Fruit fly (Drosophila melanogaster): Measurements from ENCODE around the gene CG17271.

Gene CG17271

dm6 chr3R:20828520-20829415 lies 7.1 kb upstream of the CG17271 start:
- TF ChIP-seq Dif (GFP tag; optimal IDR thresholded peaks at IDR 0.05; ENCODE audit: partially characterized antibody), result peak; percentile 58
- TF ChIP-seq sage (GFP tag; optimal IDR thresholded peaks at IDR 0.05), result no peak
- TF ChIP-seq Rel (GFP tag; optimal IDR thresholded peaks at IDR 0.05), result no peak
- TF ChIP-seq Rel (tag; optimal IDR thresholded peaks at IDR 0.05), result peak; percentile 100
- TF ChIP-seq usp (GFP tag; optimal IDR thresholded peaks at IDR 0.05), result no peak
- peak; percentile 11 for TF ChIP-seq Hr83 (GFP tag; optimal IDR thresholded peaks at IDR 0.05; ENCODE audit: poor library complexity, severe bottlenecking)
- TF ChIP-seq h (GFP tag; optimal IDR thresholded peaks at IDR 0.05), result peak; percentile 23
- peak; percentile 51 for TF ChIP-seq br (GFP tag; optimal IDR thresholded peaks at IDR 0.05)
- TF ChIP-seq dl (GFP tag; optimal IDR thresholded peaks at IDR 0.05; ENCODE audit: insufficient read depth in 1 of 2, partially characterized antibody in 2 of 2), result peak in 1 of 2 experiments; percentile 32
- TF ChIP-seq Hnf4 (GFP tag; optimal IDR thresholded peaks at IDR 0.05), result no peak
- no peak for TF ChIP-seq CrebA (GFP tag; optimal IDR thresholded peaks at IDR 0.05; ENCODE audit: borderline replicate concordance)
- TF ChIP-seq CG32264 (GFP tag; optimal IDR thresholded peaks at IDR 0.05), result no peak

- TF ChIP-seq Rel (GFP tag; optimal IDR thresholded peaks at IDR 0.05), result no peak
- peak; percentile 53 for TF ChIP-seq Rel (tag; optimal IDR thresholded peaks at IDR 0.05)
- no peak for TF ChIP-seq Dfd (GFP tag; optimal IDR thresholded peaks at IDR 0.05)
Observed at dm6 chr3R:20826929-20827328, 5.3 kb upstream of the CG17271 start.

dm6 chr3R:20823704-20824454 lies 2.2 kb upstream of the CG17271 start, which contains the start of gene CG17272:
CG17272 (minus strand) TSS chr3R:20824239.
- TF ChIP-seq Abd-B (GFP tag; optimal IDR thresholded peaks at IDR 0.05) (no peak), foxo (GFP tag; optimal IDR thresholded peaks at IDR 0.05) (no peak), fru (GFP tag; optimal IDR thresholded peaks at IDR 0.05) (no peak), sv (GFP tag; optimal IDR thresholded peaks at IDR 0.05) (no peak), Sp1 (GFP tag; optimal IDR thresholded peaks at IDR 0.05) (no peak), Rel (GFP tag; optimal IDR thresholded peaks at IDR 0.05) (no peak), Rel (tag; optimal IDR thresholded peaks at IDR 0.05) (peak; percentile 100), dsf (GFP tag; optimal IDR thresholded peaks at IDR 0.05; ENCODE audit: borderline replicate concordance) (no peak), psq (GFP tag; optimal IDR thresholded peaks at IDR 0.05) (no peak), pan (optimal IDR thresholded peaks at IDR 0.05) (no peak)

- no peak for TF ChIP-seq Hr83 (GFP tag; optimal IDR thresholded peaks at IDR 0.05; ENCODE audit: poor library complexity, severe bottlenecking)
- TF ChIP-seq dmrt93B (GFP tag; optimal IDR thresholded peaks at IDR 0.05), result no peak
- TF ChIP-seq ey (GFP tag; optimal IDR thresholded peaks at IDR 0.05), result no peak
- TF ChIP-seq dsf (GFP tag; optimal IDR thresholded peaks at IDR 0.05; ENCODE audit: borderline replicate concordance), result no peak
- TF ChIP-seq Dif (GFP tag; optimal IDR thresholded peaks at IDR 0.05; ENCODE audit: partially characterized antibody), result no peak
- TF ChIP-seq Hr78 (GFP tag; optimal IDR thresholded peaks at IDR 0.05), result no peak
- no peak for TF ChIP-seq h (GFP tag; optimal IDR thresholded peaks at IDR 0.05)
- TF ChIP-seq Vsx2 (GFP tag; optimal IDR thresholded peaks at IDR 0.05; ENCODE audit: partially characterized antibody), result no peak
- no peak for TF ChIP-seq Dfd (GFP tag; optimal IDR thresholded peaks at IDR 0.05)
- TF ChIP-seq Hnf4 (GFP tag; optimal IDR thresholded peaks at IDR 0.05), result no peak
- TF ChIP-seq fru (GFP tag; optimal IDR thresholded peaks at IDR 0.05), result no peak
- TF ChIP-seq rgr (GFP tag; optimal IDR thresholded peaks at IDR 0.05), result no peak
- no peak for TF ChIP-seq CrebA (GFP tag; optimal IDR thresholded peaks at IDR 0.05; ENCODE audit: borderline replicate concordance)
- TF ChIP-seq sv (GFP tag; optimal IDR thresholded peaks at IDR 0.05), result no peak
- TF ChIP-seq Sp1 (GFP tag; optimal IDR thresholded peaks at IDR 0.05), result no peak
Observed at dm6 chr3R:20818689-20819088, 3.0 kb downstream of the CG17271 start, which contains the start of gene CG17270. CG17270 (minus strand) TSS chr3R:20818929.

dm6 chr3R:20818237-20818636 lies 3.4 kb downstream of the CG17271 start:
- TF ChIP-seq ey (GFP tag; optimal IDR thresholded peaks at IDR 0.05), result no peak
- no peak for TF ChIP-seq Rel (GFP tag; optimal IDR thresholded peaks at IDR 0.05)
- peak; percentile 45 for TF ChIP-seq Rel (tag; optimal IDR thresholded peaks at IDR 0.05)
- TF ChIP-seq Myc (optimal IDR thresholded peaks at IDR 0.05), result no peak
- no peak for TF ChIP-seq Mio (GFP tag; optimal IDR thresholded peaks at IDR 0.05)
- TF ChIP-seq lola (GFP tag; optimal IDR thresholded peaks at IDR 0.05), result no peak
- TF ChIP-seq br (GFP tag; optimal IDR thresholded peaks at IDR 0.05), result no peak
- no peak for TF ChIP-seq Sp1 (GFP tag; optimal IDR thresholded peaks at IDR 0.05)
- TF ChIP-seq foxo (GFP tag; optimal IDR thresholded peaks at IDR 0.05), result no peak
- TF ChIP-seq Hr83 (GFP tag; optimal IDR thresholded peaks at IDR 0.05; ENCODE audit: poor library complexity, severe bottlenecking), result no peak

Data from whole organism, wandering third instar larva.